Fruit fly (Drosophila melanogaster) Kc167 (cell line): ENCODE measurements around the gene sol.

Experiments
- Myc ChIP-seq: fragments of >200 bp; optimal IDR thresholded peaks from 2 replicates; lab custom pipeline; 2017; ENCODE audit warnings: missing external identifiers
- Sin3A ChIP-seq: fragments of >200 bp; optimal IDR thresholded peaks from 2 replicates; lab custom pipeline; 2018; ENCODE audit warnings: missing external identifiers
- ttk ChIP-seq: sonication (Bioruptor generic); optimal IDR thresholded peaks from 2 replicates; lab custom pipeline; 2017; ENCODE audit warnings: missing external identifiers

dm6 chrX:21369149-21369988 is 19.3 kb downstream of the sol start:
- no peak for TF ChIP-seq ttk
- TF ChIP-seq Sin3A (lab: Kevin White, UChicago): no peak
- TF ChIP-seq Myc (lab: Kevin White, UChicago): no peak
